Fruit fly (Drosophila melanogaster): ENCODE results near the gene CG4982.

DNA sequence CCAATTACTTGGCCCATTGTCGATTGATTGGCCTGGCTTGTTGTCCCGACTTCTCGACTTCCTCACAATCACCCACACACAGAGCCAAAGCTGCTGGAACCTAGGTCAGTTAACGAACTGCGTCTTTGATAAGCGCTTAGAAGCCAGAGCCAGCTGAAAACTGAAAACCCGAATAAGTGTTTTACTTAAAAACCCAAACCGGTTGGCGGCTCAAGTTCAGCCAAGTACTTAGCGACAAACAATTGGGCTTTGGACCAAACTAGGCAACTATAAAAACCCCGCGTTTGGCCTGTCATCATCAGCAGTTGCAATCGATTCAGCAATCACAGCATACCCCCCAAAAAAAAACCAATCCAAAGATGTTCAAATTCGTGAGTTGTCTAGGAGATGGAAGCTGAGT lies 22.1 kb downstream of the CG4982 start, which contains the start of gene CG13059:
- no peak for TF ChIP-seq CTCF (optimal IDR thresholded peaks at IDR 0.05)
- no peak for TF ChIP-seq CG8478 (optimal IDR thresholded peaks at IDR 0.05)
